Worm (Caenorhabditis elegans) whole organism, L4 larva: Measurements from ENCODE around the gene Y53F4B.62.

Experiments
- fkh-10 ChIP-seq: fragments of 150-350 bp; optimal IDR thresholded peaks from 2 replicates; lab custom pipeline; 2014; ENCODE audit warnings: missing biosample characterization, missing genetic modification reagents, missing genetic modification characterization
- nhr-28 ChIP-seq: fragments of 150-350 bp; optimal IDR thresholded peaks from 2 replicates; lab custom pipeline; 2014; ENCODE audit warnings: missing biosample characterization, missing genetic modification characterization
- pqm-1 ChIP-seq: sonication (generic microtip); optimal IDR thresholded peaks from 2 replicates; lab custom pipeline; 2017; ENCODE audit warnings: missing biosample characterization, missing genetic modification characterization
- unc-62 ChIP-seq, 3 experiments: fragments of 150-350 bp in 1 of 3; sonication (generic microtip); optimal IDR thresholded peaks in 2 of 3; peaks in 1 of 3; 1 replicate in 1 of 3; 2 replicates in 2 of 3; lab custom pipeline; 2014 to 2017; ENCODE audit warnings: missing biosample characterization in 3 of 3, missing genetic modification characterization in 3 of 3, missing genetic modification reagents in 3 of 3, missing genotype in 1 of 3

ce11 chrII:15119537-15120360 is 10.7 kb downstream of the Y53F4B.62 start, which contains the start of gene arp-1:
- TF ChIP-seq fkh-10 (GFP tag; lab: Kevin White, UChicago) (no peak), nhr-28 (tag; lab: Kevin White, UChicago) (peak; percentile 68), pqm-1 (tag; lab: Kevin White, UChicago) (no peak), unc-62 (GFP tag; optimal IDR thresholded peaks at IDR 0.05 in 1 of 2; lab: Kevin White, UChicago) (no peak), unc-62 (tag; optimal IDR thresholded peaks at IDR 0.05; lab: Kevin White, UChicago) (no peak)
